Fruit fly (Drosophila melanogaster): Measurements from ENCODE around the gene CG9004.

CG9004 gene

DNA sequence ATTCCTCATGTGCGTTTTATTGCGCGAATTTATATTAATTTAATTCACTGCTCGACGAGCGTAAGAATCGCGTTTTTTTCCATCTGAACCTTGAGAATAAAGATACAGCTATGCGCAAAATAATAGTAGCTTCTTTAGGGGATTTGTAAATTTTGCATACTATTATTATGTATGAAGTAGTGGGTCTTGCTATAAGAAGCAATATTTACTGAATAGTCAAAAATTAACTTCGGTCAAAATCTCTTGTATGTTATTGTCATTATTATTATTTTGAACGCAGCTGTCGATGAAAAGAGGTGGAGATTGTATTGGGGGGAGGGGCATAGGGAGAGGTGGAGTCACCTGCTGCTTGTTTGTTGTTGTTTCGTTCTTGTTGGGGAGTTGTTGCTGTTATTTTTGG, 45.2 kb downstream of the CG9004 start (continued):
- TF ChIP-seq Asciz (GFP tag; optimal IDR thresholded peaks at IDR 0.05) (peak; percentile 83), Ets97D (GFP tag; optimal IDR thresholded peaks at IDR 0.05) (peak; percentile 77), CG1233 (GFP tag; optimal IDR thresholded peaks at IDR 0.05) (peak; percentile 81), CG13894 (tag; optimal IDR thresholded peaks at IDR 0.05) (peak; percentile 44), Poxn (GFP tag; IDR thresholded peaks at IDR 0.05) (peak; percentile 55), crc (GFP tag; optimal IDR thresholded peaks at IDR 0.05) (peak; percentile 40), CG1529 (GFP tag; optimal IDR thresholded peaks at IDR 0.05) (peak; percentile 56), Ada2b (GFP tag; IDR thresholded peaks at IDR 0.05) (peak; percentile 86), scrt (GFP tag; optimal IDR thresholded peaks at IDR 0.05) (peak; percentile 78), HmgD (GFP tag; optimal IDR thresholded peaks at IDR 0.05) (no peak), CG2889 (GFP tag; IDR thresholded peaks at IDR 0.05) (peak; percentile 74; the same call in 1 of the 3 replicates), Fer3 (tag; optimal IDR thresholded peaks at IDR 0.05) (peak; percentile 86), CG11093 (GFP tag; IDR thresholded peaks at IDR 0.05) (peak; percentile 82), ftz-f1 (GFP tag; optimal IDR thresholded peaks at IDR 0.05) (peak; percentile 81), CG16779 (GFP tag; IDR thresholded peaks at IDR 0.05) (peak; percentile 77), Ravus (GFP tag; IDR thresholded peaks at IDR 0.05) (peak; percentile 70), jigr1 (GFP tag; IDR thresholded peaks at IDR 0.05) (0 out of 3 replicates have a peak, but pooled peaks have one; percentile 46), Eip74EF (GFP tag; optimal IDR thresholded peaks at IDR 0.05) (peak in 1 of 2 experiments; percentile 91), CG14965 (GFP tag; optimal IDR thresholded peaks at IDR 0.05; ENCODE audit: borderline replicate concordance) (peak; percentile 43), H15 (GFP tag; IDR thresholded peaks at IDR 0.05) (peak; percentile 86), Sox100B (GFP tag; optimal IDR thresholded peaks at IDR 0.05) (peak; percentile 83), twi (tag; optimal IDR thresholded peaks at IDR 0.05) (no peak), HLH3B (GFP tag; IDR thresholded peaks at IDR 0.05) (peak; percentile 91), grau (tag; optimal IDR thresholded peaks at IDR 0.05) (peak; percentile 78), CG14667 (GFP tag; IDR thresholded peaks at IDR 0.05) (peak; percentile 78), CG12236 (GFP tag; optimal IDR thresholded peaks at IDR 0.05) (peak; percentile 49), CG17829 (tag; optimal IDR thresholded peaks at IDR 0.05) (peak; percentile 64), pfk (GFP tag; optimal IDR thresholded peaks at IDR 0.05) (no peak), Blimp-1 (GFP tag; optimal IDR thresholded peaks at IDR 0.05) (peak; percentile 93), z (GFP tag; IDR thresholded peaks at IDR 0.05) (no peak), CkIIα-i1 (GFP tag; IDR thresholded peaks at IDR 0.05) (peak; percentile 37; the same call in 1 of the 2 replicates), Neu2 (GFP tag; optimal IDR thresholded peaks at IDR 0.05; ENCODE audit: borderline replicate concordance) (no peak), HmgZ (tag; optimal IDR thresholded peaks at IDR 0.05) (peak; percentile 17), Lpt (GFP tag; optimal IDR thresholded peaks at IDR 0.05) (no peak), CG31224 (GFP tag; IDR thresholded peaks at IDR 0.05) (peak; percentile 76), Max (GFP tag; optimal IDR thresholded peaks at IDR 0.05) (peak; percentile 87), CG32532 (GFP tag; IDR thresholded peaks at IDR 0.05) (peak; percentile 90), BtbVII (GFP tag; optimal IDR thresholded peaks at IDR 0.05) (peak; percentile 90), sna (GFP tag; IDR thresholded peaks at IDR 0.05; ENCODE audit: partially characterized antibody) (no peak), CG16813 (GFP tag; IDR thresholded peaks at IDR 0.05; ENCODE audit: partially characterized antibody) (no peak), YL-1 (GFP tag; optimal IDR thresholded peaks at IDR 0.05) (no peak), CG18262 (tag; optimal IDR thresholded peaks at IDR 0.05) (peak; percentile 75), unpg (GFP tag; optimal IDR thresholded peaks at IDR 0.05) (peak; percentile 76), CG12299 (tag; optimal IDR thresholded peaks at IDR 0.05) (peak; percentile 62), Opbp (GFP tag; IDR thresholded peaks at IDR 0.05; ENCODE audit: partially characterized antibody) (no peak), disco-r (GFP tag; optimal IDR thresholded peaks at IDR 0.05) (peak; percentile 42), fu2 (GFP tag; optimal IDR thresholded peaks at IDR 0.05) (peak; percentile 43), Usf (GFP tag; optimal IDR thresholded peaks at IDR 0.05) (peak; percentile 18), CG7839 (tag; optimal IDR thresholded peaks at IDR 0.05) (peak; percentile 93), CG17361 (GFP tag; IDR thresholded peaks at IDR 0.05) (peak; percentile 72), sqz (GFP tag; optimal IDR thresholded peaks at IDR 0.05) (peak; percentile 80)
